Worm (Caenorhabditis elegans) whole organism, late embryonic: ENCODE data around the gene nlp-78.
A peak's percentile ranks its signal among the peaks of the same experiment; 100 is the strongest.

ENCODE experiments used
- F13H6.1 ChIP-seq: sonication (generic microtip); optimal IDR thresholded peaks from 2 replicates; lab custom pipeline; 2016; ENCODE audit warnings: missing genetic modification characterization, missing compliant biosample characterization
- T23F11.4 ChIP-seq: fragments of 200-800 bp; sonication (Bioruptor generic); optimal IDR thresholded peaks from 2 replicates; lab custom pipeline; 2018; ENCODE audit warnings: mild to moderate bottlenecking, missing genetic modification characterization, missing compliant biosample characterization
- ahr-1 ChIP-seq: sonication (generic microtip); optimal IDR thresholded peaks from 2 replicates; lab custom pipeline; 2016; ENCODE audit warnings: missing genetic modification characterization, missing compliant biosample characterization
- ama-1 ChIP-seq: fragments of 150-350 bp; optimal IDR thresholded peaks from 2 replicates; lab custom pipeline; 2014
- ceh-2 ChIP-seq: sonication (generic microtip); optimal IDR thresholded peaks from 2 replicates; lab custom pipeline; 2016; ENCODE audit warnings: missing genotype, missing genetic modification characterization, missing compliant biosample characterization
- ceh-24 ChIP-seq: sonication (generic microtip); optimal IDR thresholded peaks from 2 replicates; lab custom pipeline; 2016; ENCODE audit warnings: mild to moderate bottlenecking, missing genetic modification characterization, missing compliant biosample characterization
- ceh-31 ChIP-seq: sonication (generic microtip); optimal IDR thresholded peaks from 2 replicates; lab custom pipeline; 2016; ENCODE audit warnings: missing genetic modification characterization, missing compliant biosample characterization
- ceh-45 ChIP-seq: fragments of 200-800 bp; sonication (Bioruptor generic); IDR thresholded peaks from 2 replicates; pipeline ENCODE4 v1.3.6; 2022; ENCODE audit warnings: missing genetic modification reagents, missing genetic modification characterization, missing compliant biosample characterization
- ceh-48 ChIP-seq: sonication (generic microtip); optimal IDR thresholded peaks from 2 replicates; lab custom pipeline; 2016; ENCODE audit warnings: missing genetic modification characterization, inconsistent platforms, missing compliant biosample characterization
- ceh-9 ChIP-seq: sonication (generic microtip); optimal IDR thresholded peaks from 2 replicates; lab custom pipeline; 2016; ENCODE audit warnings: mild to moderate bottlenecking, missing genetic modification characterization, inconsistent platforms, missing compliant biosample characterization
- dmd-4 ChIP-seq: sonication (generic microtip); optimal IDR thresholded peaks from 2 replicates; lab custom pipeline; 2016; ENCODE audit warnings: borderline replicate concordance, missing genetic modification characterization, missing compliant biosample characterization
- dve-1 ChIP-seq: sonication (generic microtip); optimal IDR thresholded peaks from 2 replicates; lab custom pipeline; 2017; ENCODE audit warnings: antibody characterized with exemption, mild to moderate bottlenecking, missing genetic modification characterization, missing compliant biosample characterization
- elt-2 ChIP-seq: sonication (generic microtip); optimal IDR thresholded peaks from 2 replicates; lab custom pipeline; 2016; ENCODE audit warnings: missing genetic modification reagents, missing genetic modification characterization, missing compliant biosample characterization
- elt-4 ChIP-seq: sonication (generic microtip); optimal IDR thresholded peaks from 2 replicates; lab custom pipeline; 2016; ENCODE audit warnings: missing genetic modification characterization, missing compliant biosample characterization
- eyg-1 ChIP-seq: sonication (generic microtip); optimal IDR thresholded peaks from 2 replicates; lab custom pipeline; 2016; ENCODE audit warnings: missing genotype, missing genetic modification characterization, missing compliant biosample characterization
- fax-1 ChIP-seq: sonication (generic microtip); optimal IDR thresholded peaks from 2 replicates; lab custom pipeline; 2016; ENCODE audit warnings: missing genotype, missing genetic modification characterization, missing compliant biosample characterization
- fkh-10 ChIP-seq: fragments of 150-350 bp; optimal IDR thresholded peaks from 2 replicates; lab custom pipeline; 2014; ENCODE audit warnings: missing biosample characterization, missing genetic modification reagents, missing genetic modification characterization
- gmeb-2 ChIP-seq: sonication (generic microtip); optimal IDR thresholded peaks from 2 replicates; lab custom pipeline; 2016; ENCODE audit warnings: missing genetic modification characterization, inconsistent platforms, missing compliant biosample characterization
- hlh-30 ChIP-seq: sonication (generic microtip); optimal IDR thresholded peaks from 2 replicates; lab custom pipeline; 2017; ENCODE audit warnings: antibody characterized with exemption, missing genetic modification characterization, missing compliant biosample characterization; ENCODE audit not compliant: insufficient read depth
- hlh-6 ChIP-seq: sonication (generic microtip); optimal IDR thresholded peaks from 2 replicates; lab custom pipeline; 2016; ENCODE audit warnings: missing genotype, missing genetic modification characterization, missing compliant biosample characterization
- lim-6 ChIP-seq: sonication (generic microtip); optimal IDR thresholded peaks from 2 replicates; lab custom pipeline; 2016; ENCODE audit warnings: missing genetic modification characterization, missing compliant biosample characterization
- lin-11 ChIP-seq: fragments of 200-800 bp; sonication (Bioruptor generic); optimal IDR thresholded peaks from 2 replicates; lab custom pipeline; 2018; ENCODE audit warnings: mild to moderate bottlenecking, missing genetic modification characterization, missing compliant biosample characterization
- nfya-1 ChIP-seq: sonication (generic microtip); optimal IDR thresholded peaks from 2 replicates; lab custom pipeline; 2017; ENCODE audit warnings: missing genetic modification characterization, mild to moderate bottlenecking, missing compliant biosample characterization, antibody characterized with exemption, moderate library complexity
- pag-3 ChIP-seq: sonication (generic microtip); optimal IDR thresholded peaks from 2 replicates; lab custom pipeline; 2016; ENCODE audit warnings: missing compliant biosample characterization, missing genetic modification characterization, borderline replicate concordance
- pqm-1 ChIP-seq: sonication (generic microtip); optimal IDR thresholded peaks from 2 replicates; lab custom pipeline; 2016; ENCODE audit warnings: missing genetic modification characterization, missing compliant biosample characterization
- rnt-1 ChIP-seq: sonication (generic microtip); optimal IDR thresholded peaks from 2 replicates; lab custom pipeline; 2016; ENCODE audit warnings: missing genetic modification characterization, missing compliant biosample characterization
- sdc-2 ChIP-seq: sonication (generic microtip); optimal IDR thresholded peaks from 2 replicates; lab custom pipeline; 2016; ENCODE audit warnings: missing genotype, missing genetic modification characterization, missing compliant biosample characterization
- sox-4 ChIP-seq: sonication (generic microtip); optimal IDR thresholded peaks from 2 replicates; lab custom pipeline; 2017; ENCODE audit warnings: mild to moderate bottlenecking, missing genetic modification characterization, inconsistent platforms, missing compliant biosample characterization
- syd-9 ChIP-seq: sonication (generic microtip); optimal IDR thresholded peaks from 2 replicates; lab custom pipeline; 2016; ENCODE audit warnings: mild to moderate bottlenecking, missing genetic modification characterization, moderate library complexity, missing compliant biosample characterization
- tbx-2 ChIP-seq: sonication (generic microtip); optimal IDR thresholded peaks from 2 replicates; lab custom pipeline; 2016; ENCODE audit warnings: missing genetic modification characterization, missing compliant biosample characterization
- unc-3 ChIP-seq, 2 experiments: fragments of 200-800 bp in 1 of 2; sonication (Bioruptor generic) in 1 of 2; sonication (generic microtip) in 1 of 2; conservative IDR thresholded peaks in 1 of 2; optimal IDR thresholded peaks in 1 of 2; 2 replicates each; pipeline versions ENCODE4 v1.3.6 to Lab custom; 2016 to 2022; ENCODE audit warnings: missing compliant biosample characterization in 2 of 2, missing genetic modification characterization in 2 of 2, missing genetic modification reagents in 1 of 2
- unc-42 ChIP-seq: sonication (generic microtip); optimal IDR thresholded peaks from 2 replicates; lab custom pipeline; 2016; ENCODE audit warnings: missing genotype, missing genetic modification characterization, missing compliant biosample characterization
- unc-86 ChIP-seq: sonication (generic microtip); optimal IDR thresholded peaks from 2 replicates; lab custom pipeline; 2016; ENCODE audit warnings: missing genetic modification characterization, missing compliant biosample characterization
- zip-5 ChIP-seq: sonication (generic microtip); optimal IDR thresholded peaks from 2 replicates; lab custom pipeline; 2016; ENCODE audit warnings: missing genetic modification characterization, missing compliant biosample characterization
- ztf-16 ChIP-seq: sonication (generic microtip); optimal IDR thresholded peaks from 2 replicates; lab custom pipeline; 2017; ENCODE audit warnings: missing genetic modification characterization, missing compliant biosample characterization

The nlp-78 gene

ce11 chrII:9124353-9124752 is 11.6 kb upstream of the nlp-78 start:
- TF ChIP-seq dmd-4: no peak
- TF ChIP-seq nfya-1 (tag; lab: Kevin White, UChicago): no peak
- TF ChIP-seq lim-6 (tag; lab: Kevin White, UChicago): no peak
- TF ChIP-seq ceh-2: no peak
- no peak for TF ChIP-seq lin-11 (tag; lab: Kevin White, UChicago)
- TF ChIP-seq zip-5 (tag; lab: Kevin White, UChicago): no peak

- TF ChIP-seq T23F11.4 (GFP tag; lab: Kevin White, UChicago): no peak
- TF ChIP-seq ceh-45 (GFP tag; lab: Robert Waterston, UW): no peak
- TF ChIP-seq lin-11 (tag; lab: Kevin White, UChicago): no peak
- TF ChIP-seq ceh-2: no peak
- no peak for TF ChIP-seq ahr-1
Measured at ce11 chrII:9125007-9125406, 11.0 kb upstream of the nlp-78 start.

ce11 chrII:9126965-9127364 is 9.0 kb upstream of the nlp-78 start:
- TF ChIP-seq F13H6.1 (tag; lab: Kevin White, UChicago) (no peak), dmd-4 (no peak), unc-86 (tag; lab: Kevin White, UChicago) (no peak), sox-4 (tag; lab: Kevin White, UChicago) (no peak), ceh-48 (tag; lab: Kevin White, UChicago) (no peak)
- TF ChIP-seq, all 69 proteins: peak for 0

ce11 chrII:9127379-9127778 is 8.6 kb upstream of the nlp-78 start:
- no peak for TF ChIP-seq sdc-2 (tag; lab: Kevin White, UChicago)
- TF ChIP-seq syd-9 (tag; lab: Kevin White, UChicago): no peak
- no peak for TF ChIP-seq unc-3 (GFP tag; conservative IDR thresholded peaks at IDR 0.05; lab: Robert Waterston, UW)
- no peak for TF ChIP-seq unc-3 (tag; optimal IDR thresholded peaks at IDR 0.05; lab: Kevin White, UChicago)
- TF ChIP-seq ztf-16 (tag; lab: Kevin White, UChicago): no peak
- TF ChIP-seq fax-1 (tag; lab: Kevin White, UChicago): no peak
- TF ChIP-seq ceh-31 (tag; lab: Kevin White, UChicago): no peak
- TF ChIP-seq eyg-1 (tag; lab: Kevin White, UChicago): no peak
- no peak for TF ChIP-seq fkh-10 (GFP tag; lab: Kevin White, UChicago)
- TF ChIP-seq ceh-9 (tag; lab: Kevin White, UChicago): no peak
- no peak for TF ChIP-seq elt-4 (tag; lab: Kevin White, UChicago)
- no peak for TF ChIP-seq pag-3 (tag; lab: Kevin White, UChicago)
- TF ChIP-seq, all 69 proteins: peak for 0

DNA sequence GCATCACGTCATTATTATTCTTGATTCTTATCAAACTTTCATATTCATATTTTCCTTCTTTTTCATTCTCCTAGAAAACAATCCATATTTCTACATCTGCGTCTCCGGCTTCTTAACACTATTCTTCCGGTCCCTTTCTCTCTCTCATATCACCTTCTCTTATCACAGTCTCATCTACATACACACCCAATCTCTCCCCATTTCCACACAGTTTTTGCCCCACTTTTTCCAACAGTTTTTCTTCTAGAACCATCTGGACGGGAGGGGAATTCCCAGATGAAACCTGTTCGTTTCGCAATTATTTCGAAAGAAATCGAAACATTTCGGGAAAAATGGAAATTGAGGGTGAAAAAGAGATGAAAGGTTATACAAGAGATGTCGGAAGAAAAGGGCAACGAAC is 7.8 kb upstream of the nlp-78 start:
- TF ChIP-seq elt-2 (peak; percentile 75), ceh-24 (tag; lab: Kevin White, UChicago) (no peak)

DNA sequence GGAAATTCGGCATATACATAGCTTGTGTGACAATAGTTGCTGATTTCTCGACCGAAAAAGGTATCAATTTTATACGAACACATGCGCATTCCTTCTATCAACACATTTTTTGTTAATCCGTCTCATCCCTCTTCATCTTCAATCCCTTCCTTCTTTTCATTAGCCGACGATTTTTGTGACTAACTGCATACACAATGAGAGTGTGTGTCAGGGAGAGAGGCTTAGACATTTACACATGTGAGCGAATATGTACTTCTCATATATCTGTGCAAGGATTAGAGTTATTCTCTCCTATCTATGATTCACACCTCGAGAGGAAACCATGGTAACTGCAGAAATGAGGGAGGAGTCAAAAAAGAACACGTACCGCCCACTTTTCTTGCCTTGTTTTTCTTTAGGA is 5.6 kb upstream of the nlp-78 start:
- TF ChIP-seq tbx-2 (tag; lab: Kevin White, UChicago) (no peak), dve-1 (no peak), ama-1 (lab: Kevin White, UChicago) (no peak), hlh-30 (tag; lab: Kevin White, UChicago) (no peak), rnt-1 (tag; lab: Kevin White, UChicago) (no peak), gmeb-2 (tag; lab: Kevin White, UChicago) (no peak), lin-11 (tag; lab: Kevin White, UChicago) (no peak), elt-4 (tag; lab: Kevin White, UChicago) (no peak), ahr-1 (no peak), ceh-48 (tag; lab: Kevin White, UChicago) (no peak), hlh-6 (no peak), ceh-9 (tag; lab: Kevin White, UChicago) (no peak), unc-42 (no peak), pqm-1 (tag; lab: Kevin White, UChicago) (no peak)
